Worm (Caenorhabditis elegans) whole organism, L1 larva: ENCODE results near the gene gphr-1.

Source experiments
- ama-1 ChIP-seq: fragments of 150-350 bp; optimal IDR thresholded peaks from 2 replicates; lab custom pipeline; 2014
- ceh-8 ChIP-seq: fragments of 200-800 bp; sonication (Bioruptor generic); optimal IDR thresholded peaks from 2 replicates; lab custom pipeline; 2018; ENCODE audit warnings: mild to moderate bottlenecking, missing genetic modification characterization, moderate library complexity, missing compliant biosample characterization
- ets-5 ChIP-seq: fragments of 200-800 bp; sonication (Bioruptor generic); IDR thresholded peaks from 2 replicates; pipeline ENCODE4 v1.3.6; 2022; ENCODE audit warnings: missing genetic modification characterization, missing compliant biosample characterization
- lin-13 ChIP-seq: fragments of 150-350 bp; optimal IDR thresholded peaks from 2 replicates; lab custom pipeline; 2014; ENCODE audit warnings: missing biosample characterization, missing genetic modification reagents, missing genetic modification characterization
- lir-3 ChIP-seq: sonication (generic microtip); optimal IDR thresholded peaks from 2 replicates; lab custom pipeline; 2016; ENCODE audit warnings: mild to moderate bottlenecking, missing genetic modification characterization, moderate library complexity, missing compliant biosample characterization; ENCODE audit not compliant: poor library complexity
- nhr-28 ChIP-seq: fragments of 150-350 bp; optimal IDR thresholded peaks from 2 replicates; lab custom pipeline; 2014; ENCODE audit warnings: missing biosample characterization, missing genetic modification characterization
- nhr-77 ChIP-seq: fragments of 150-350 bp; optimal IDR thresholded peaks from 2 replicates; lab custom pipeline; 2014; ENCODE audit warnings: missing biosample characterization, missing genetic modification characterization
- pqm-1 ChIP-seq: sonication (generic microtip); optimal IDR thresholded peaks from 3 replicates; lab custom pipeline; 2017; ENCODE audit warnings: missing biosample characterization, missing genetic modification characterization
- snpc-4 ChIP-seq: fragments of 150-350 bp; optimal IDR thresholded peaks from 2 replicates; lab custom pipeline; 2014; ENCODE audit warnings: missing biosample characterization, missing genetic modification characterization
- sox-4 ChIP-seq: sonication (generic microtip); optimal IDR thresholded peaks from 2 replicates; lab custom pipeline; 2016; ENCODE audit warnings: missing genetic modification characterization, missing compliant biosample characterization
- unc-62 ChIP-seq: fragments of 150-350 bp; optimal IDR thresholded peaks from 2 replicates; lab custom pipeline; 2014; ENCODE audit warnings: missing biosample characterization, missing genetic modification reagents, missing genetic modification characterization
- unc-98 ChIP-seq: fragments of 200-800 bp; sonication (Bioruptor generic); IDR thresholded peaks from 2 replicates; pipeline ENCODE4 v1.3.6; 2022; ENCODE audit warnings: missing genetic modification characterization, missing compliant biosample characterization
- zag-1 ChIP-seq: fragments of 150-350 bp; optimal IDR thresholded peaks from 2 replicates; lab custom pipeline; 2014; ENCODE audit warnings: missing biosample characterization, missing genetic modification characterization

ce11 chrIII:12202437-12202836 lies 16.4 kb upstream of the gphr-1 start, which contains the start of gene osm-12:
- TF ChIP-seq sox-4 (tag; lab: Kevin White, UChicago) (no peak), lir-3 (tag; lab: Kevin White, UChicago) (no peak), ceh-8 (GFP tag; lab: Kevin White, UChicago) (no peak), nhr-28 (tag; lab: Kevin White, UChicago) (no peak), pqm-1 (no peak), unc-98 (no peak), unc-62 (GFP tag; lab: Kevin White, UChicago) (no peak), nhr-77 (tag; lab: Kevin White, UChicago) (no peak), zag-1 (tag; lab: Kevin White, UChicago) (no peak), snpc-4 (no peak), ets-5 (GFP tag; lab: Robert Waterston, UW) (no peak), lin-13 (GFP tag; lab: Kevin White, UChicago) (no peak), ama-1 (no peak)
